Fruit fly (Drosophila melanogaster) whole organism, embryonic: ENCODE results near the gene COX7B.

Experiments
- ATbp ChIP-seq: fragments of 200-800 bp; sonication (Bioruptor generic); optimal IDR thresholded peaks from 2 replicates; lab custom pipeline; 2017; ENCODE audit warnings: missing biosample characterization, mild to moderate bottlenecking, missing genetic modification characterization, missing genetic modification reagents
- Awh ChIP-seq: fragments of 200-800 bp; sonication (Bioruptor generic); IDR thresholded peaks from 2 replicates; pipeline ENCODE4, ENCODE4 v1.3.6; 2022; ENCODE audit warnings: missing biosample characterization, missing genetic modification characterization
- Bgb ChIP-seq: fragments of 200-800 bp; sonication (Bioruptor generic); IDR thresholded peaks from 2 replicates; pipeline ENCODE4 v1.3.6; 2022; ENCODE audit warnings: missing biosample characterization, missing genetic modification characterization; ENCODE audit not compliant: partially characterized antibody
- C15 ChIP-seq: fragments of 200-800 bp; sonication (Bioruptor generic); IDR thresholded peaks from 3 replicates; pipeline ENCODE4 v1.3.6; 2022; ENCODE audit warnings: missing biosample characterization, missing genetic modification characterization
- CG10321 ChIP-seq: fragments of 200-800 bp; sonication (Bioruptor generic); IDR thresholded peaks from 2 replicates; pipeline ENCODE4 v1.3.6; 2022; ENCODE audit warnings: missing biosample characterization, missing genetic modification characterization
- CG11560 ChIP-seq: fragments of 200-800 bp; sonication (Bioruptor generic); IDR thresholded peaks from 3 replicates; pipeline ENCODE4 v1.3.6; 2022; ENCODE audit warnings: missing biosample characterization, missing genetic modification characterization
- CG12219 ChIP-seq: fragments of 200-800 bp; sonication (Bioruptor generic); optimal IDR thresholded peaks from 3 replicates; lab custom pipeline; 2018; ENCODE audit warnings: missing biosample characterization, mild to moderate bottlenecking, missing genetic modification characterization
- CG12942 ChIP-seq: fragments of 200-800 bp; sonication (Bioruptor generic); optimal IDR thresholded peaks from 3 replicates; lab custom pipeline; 2016; ENCODE audit warnings: missing biosample characterization, missing genetic modification characterization
- CG13775 ChIP-seq: fragments of 200-800 bp; sonication (Bioruptor generic); optimal IDR thresholded peaks from 3 replicates; lab custom pipeline; 2017; ENCODE audit warnings: missing biosample characterization, mild to moderate bottlenecking, missing genetic modification characterization
- CG14860 ChIP-seq: fragments of 200-800 bp; sonication (Bioruptor generic); IDR thresholded peaks from 3 replicates; pipeline ENCODE4 v1.3.6; 2022; ENCODE audit warnings: missing biosample characterization, missing genetic modification characterization; ENCODE audit not compliant: partially characterized antibody
- CG17385 ChIP-seq: fragments of 200-800 bp; sonication (Bioruptor generic); optimal IDR thresholded peaks from 3 replicates; lab custom pipeline; 2018; ENCODE audit warnings: missing biosample characterization, mild to moderate bottlenecking, missing genetic modification characterization
- CG17802 ChIP-seq: fragments of 200-800 bp; sonication (Bioruptor generic); optimal IDR thresholded peaks from 2 replicates; lab custom pipeline; 2018; ENCODE audit warnings: missing biosample characterization, mild to moderate bottlenecking, missing genetic modification characterization, moderate library complexity
- CG2199 ChIP-seq: fragments of 200-800 bp; sonication (Bioruptor generic); IDR thresholded peaks from 3 replicates; pipeline ENCODE4 v1.3.6; 2022; ENCODE audit warnings: missing biosample characterization, missing genetic modification characterization
- CG2712 ChIP-seq: fragments of 200-800 bp; optimal IDR thresholded peaks from 3 replicates; lab custom pipeline; 2019; ENCODE audit warnings: missing biosample characterization, mild to moderate bottlenecking, missing genetic modification characterization, moderate library complexity
- CG2875 ChIP-seq: fragments of 200-800 bp; sonication (Bioruptor generic); optimal IDR thresholded peaks from 2 replicates; lab custom pipeline; 2017; ENCODE audit warnings: missing biosample characterization, mild to moderate bottlenecking, missing genetic modification characterization, missing genetic modification reagents
- CG31224 ChIP-seq: fragments of 200-800 bp; sonication (Bioruptor generic); IDR thresholded peaks from 2 replicates; pipeline ENCODE4 v1.3.6; 2022; ENCODE audit warnings: missing biosample characterization, missing genetic modification characterization
- CG6254 ChIP-seq: fragments of 200-800 bp; sonication (Bioruptor generic); optimal IDR thresholded peaks from 3 replicates; lab custom pipeline; 2017; ENCODE audit warnings: mild to moderate bottlenecking, missing biosample characterization, missing genetic modification reagents, missing genetic modification characterization
- CG7745 ChIP-seq: fragments of 200-800 bp; sonication (Bioruptor generic); optimal IDR thresholded peaks from 2 replicates; lab custom pipeline; 2018; ENCODE audit warnings: missing biosample characterization, mild to moderate bottlenecking, missing genetic modification characterization, moderate library complexity
- CG8290 ChIP-seq, 3 experiments: fragments of 200-800 bp; sonication (Bioruptor generic); optimal IDR thresholded peaks; 2 replicates each; lab custom pipeline; 2016 to 2019; ENCODE audit warnings: missing biosample characterization in 3 of 3, missing genetic modification characterization in 3 of 3, mild to moderate bottlenecking in 2 of 3, moderate library complexity in 1 of 3
- CG9215 ChIP-seq: fragments of 200-800 bp; sonication (Bioruptor generic); IDR thresholded peaks from 2 replicates; pipeline ENCODE4 v1.3.6; 2022; ENCODE audit warnings: missing biosample characterization, missing genetic modification characterization
- CG9609 ChIP-seq: fragments of 200-800 bp; sonication (Bioruptor generic); optimal IDR thresholded peaks from 3 replicates; lab custom pipeline; 2016; ENCODE audit warnings: missing biosample characterization, missing genetic modification characterization
- CkIIα-i1 ChIP-seq: fragments of 200-800 bp; sonication (Bioruptor generic); IDR thresholded peaks from 2 replicates; pipeline ENCODE4 v1.3.6; 2022; ENCODE audit warnings: missing biosample characterization, missing genetic modification characterization
- Drgx ChIP-seq: fragments of 200-800 bp; sonication (Bioruptor generic); IDR thresholded peaks from 2 replicates; pipeline ENCODE4 v1.3.6; 2022; ENCODE audit warnings: missing biosample characterization, missing genetic modification characterization
- E2f2 ChIP-seq: fragments of 200-800 bp; sonication (Bioruptor generic); IDR thresholded peaks from 2 replicates; pipeline ENCODE4 v1.3.6; 2022; ENCODE audit warnings: missing biosample characterization, missing genetic modification characterization
- Fer1 ChIP-seq: fragments of 200-800 bp; sonication (Bioruptor generic); optimal IDR thresholded peaks from 2 replicates; lab custom pipeline; 2017; ENCODE audit warnings: missing biosample characterization, mild to moderate bottlenecking, missing genetic modification characterization
- GATAe ChIP-seq: fragments of 200-800 bp; sonication (Bioruptor generic); conservative IDR thresholded peaks from 2 replicates; pipeline ENCODE4 v1.3.6; 2022; ENCODE audit warnings: missing biosample characterization, missing genetic modification characterization
- HLH4C ChIP-seq: fragments of 200-800 bp; sonication (Bioruptor generic); IDR thresholded peaks from 3 replicates; pipeline ENCODE4 v1.3.6; 2022; ENCODE audit warnings: missing biosample characterization, missing genetic modification characterization; ENCODE audit not compliant: partially characterized antibody
- Hmx ChIP-seq: fragments of 200-800 bp; sonication (Bioruptor generic); optimal IDR thresholded peaks from 2 replicates; lab custom pipeline; 2016; ENCODE audit warnings: missing biosample characterization, missing genetic modification characterization
- Hr39 ChIP-seq: fragments of >200 bp; optimal IDR thresholded peaks from 2 replicates; lab custom pipeline; 2017
- Hsf ChIP-seq: fragments of 200-800 bp; sonication (Bioruptor generic); optimal IDR thresholded peaks from 3 replicates; lab custom pipeline; 2016; ENCODE audit warnings: missing biosample characterization, missing genetic modification characterization
- PHDP ChIP-seq: fragments of 200-800 bp; sonication (Bioruptor generic); optimal IDR thresholded peaks from 3 replicates; lab custom pipeline; 2018; ENCODE audit warnings: missing biosample characterization, mild to moderate bottlenecking, missing genetic modification characterization, moderate library complexity
- Ptx1 ChIP-seq: fragments of 200-800 bp; sonication (Bioruptor generic); IDR thresholded peaks from 2 replicates; pipeline ENCODE4 v1.3.6; 2022; ENCODE audit warnings: missing biosample characterization, missing genetic modification characterization
- Xbp1 ChIP-seq: fragments of 200-800 bp; sonication (Bioruptor generic); optimal IDR thresholded peaks from 3 replicates; lab custom pipeline; 2016; ENCODE audit warnings: missing biosample characterization, mild to moderate bottlenecking, missing genetic modification characterization
- al ChIP-seq: fragments of 200-800 bp; sonication (Bioruptor generic); IDR thresholded peaks from 2 replicates; pipeline ENCODE4 v1.3.6; 2022; ENCODE audit warnings: missing biosample characterization, missing genetic modification characterization
- amos ChIP-seq: fragments of 200-800 bp; sonication (Bioruptor generic); IDR thresholded peaks from 2 replicates; pipeline ENCODE4 v1.3.6; 2022; ENCODE audit warnings: missing biosample characterization, missing genetic modification characterization; ENCODE audit not compliant: partially characterized antibody
- ara ChIP-seq: fragments of 200-800 bp; sonication (Bioruptor generic); IDR thresholded peaks from 2 replicates; pipeline ENCODE4 v1.3.6; 2022; ENCODE audit warnings: missing biosample characterization, missing genetic modification characterization
- ase ChIP-seq: fragments of 200-800 bp; sonication (Bioruptor generic); IDR thresholded peaks from 3 replicates; pipeline ENCODE4 v1.3.6; 2022; ENCODE audit warnings: missing biosample characterization, missing genetic modification characterization
- chn ChIP-seq: fragments of 200-800 bp; sonication (Bioruptor generic); optimal IDR thresholded peaks from 2 replicates; lab custom pipeline; 2016; ENCODE audit warnings: missing biosample characterization, missing genetic modification characterization
- dati ChIP-seq: fragments of 200-800 bp; sonication (Bioruptor generic); IDR thresholded peaks from 2 replicates; pipeline ENCODE4 v1.3.6; 2022; ENCODE audit warnings: missing biosample characterization, missing genetic modification characterization
- dmrt99B ChIP-seq: fragments of 200-800 bp; sonication (Bioruptor generic); optimal IDR thresholded peaks from 2 replicates; lab custom pipeline; 2018; ENCODE audit warnings: missing biosample characterization, mild to moderate bottlenecking, missing genetic modification characterization, moderate library complexity
- grau ChIP-seq: fragments of 200-800 bp; optimal IDR thresholded peaks from 3 replicates; lab custom pipeline; 2019; ENCODE audit warnings: missing biosample characterization, mild to moderate bottlenecking, missing genetic modification characterization, moderate library complexity
- ken ChIP-seq: fragments of 200-800 bp; sonication (Bioruptor generic); IDR thresholded peaks from 3 replicates; pipeline ENCODE4 v1.3.6; 2022; ENCODE audit warnings: missing biosample characterization, missing genetic modification characterization
- knrl ChIP-seq: fragments of 200-800 bp; sonication (Bioruptor generic); IDR thresholded peaks from 3 replicates; pipeline ENCODE4 v1.3.6; 2022; ENCODE audit warnings: missing biosample characterization, missing genetic modification characterization; ENCODE audit not compliant: partially characterized antibody
- nmo ChIP-seq: fragments of 200-800 bp; sonication (Bioruptor generic); optimal IDR thresholded peaks from 2 replicates; lab custom pipeline; 2018; ENCODE audit warnings: missing biosample characterization, mild to moderate bottlenecking, missing genetic modification characterization, moderate library complexity
- peb ChIP-seq: fragments of 200-800 bp; sonication (Bioruptor generic); IDR thresholded peaks from 2 replicates; pipeline ENCODE4 v1.3.6; 2022; ENCODE audit warnings: missing biosample characterization, missing genetic modification characterization
- scrt ChIP-seq: fragments of 200-800 bp; sonication (Bioruptor generic); optimal IDR thresholded peaks from 2 replicates; lab custom pipeline; 2018; ENCODE audit warnings: missing biosample characterization, mild to moderate bottlenecking, missing genetic modification characterization, moderate library complexity
- so ChIP-seq: fragments of 200-800 bp; sonication (Bioruptor generic); IDR thresholded peaks from 3 replicates; pipeline ENCODE4 v1.3.6; 2022; ENCODE audit warnings: missing biosample characterization, missing genetic modification characterization
- tin ChIP-seq: fragments of 200-800 bp; sonication (Bioruptor generic); optimal IDR thresholded peaks from 3 replicates; lab custom pipeline; 2016; ENCODE audit warnings: missing biosample characterization, missing genetic modification characterization
- twi ChIP-seq: fragments of 200-800 bp; optimal IDR thresholded peaks from 2 replicates; lab custom pipeline; 2019; ENCODE audit warnings: missing biosample characterization, mild to moderate bottlenecking, missing genetic modification characterization, moderate library complexity
- wor ChIP-seq: fragments of 200-800 bp; sonication (Bioruptor generic); IDR thresholded peaks from 2 replicates; pipeline ENCODE4 v1.3.6; 2022; ENCODE audit warnings: missing biosample characterization, missing genetic modification characterization

The COX7B gene

DNA sequence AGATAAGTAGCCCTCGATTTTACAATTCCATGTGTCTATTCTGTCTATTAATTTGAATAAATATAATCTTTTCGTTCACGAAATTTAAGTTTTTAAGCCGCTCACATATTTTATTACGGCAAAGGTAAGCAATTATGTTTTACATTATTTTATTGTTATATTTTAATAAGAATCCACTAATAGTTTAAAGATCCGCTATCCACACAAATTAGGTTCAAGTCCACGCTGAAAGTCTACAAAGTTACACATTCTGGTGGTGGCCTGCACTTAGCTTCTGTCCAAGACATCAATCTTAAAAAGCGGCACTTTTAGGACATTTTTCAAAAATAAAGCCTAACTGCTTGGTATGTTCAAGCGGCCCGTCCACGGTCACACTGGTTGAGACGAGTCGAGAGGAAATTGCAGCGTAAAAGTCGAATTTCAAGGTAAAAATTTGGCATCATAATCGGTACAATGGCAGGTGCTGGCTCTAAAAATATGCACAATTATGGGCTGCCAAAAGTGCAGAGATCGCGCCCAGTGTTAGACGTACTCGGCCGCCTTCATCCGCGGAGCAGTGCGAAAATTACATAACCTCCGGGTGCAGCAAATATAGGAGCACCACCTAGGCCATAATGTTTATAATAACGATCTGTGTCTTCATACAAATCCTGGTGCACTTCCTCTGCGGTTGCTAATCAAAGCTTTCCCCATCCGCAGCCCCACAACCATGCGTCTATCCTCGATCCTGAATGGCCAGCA, 49.6 kb downstream of the COX7B start, which contains the start of the genes UQCR-Q and CG46525 (continued):
- TF ChIP-seq E2f2 (GFP tag; lab: Robert Waterston, UW): peak; percentile 86
- TF ChIP-seq CG12942 (GFP tag; lab: Kevin White, UChicago): no peak
- no peak for TF ChIP-seq CG9215 (GFP tag; lab: Robert Waterston, UW)
- TF ChIP-seq so (GFP tag; lab: Robert Waterston, UW): no peak
- no peak for TF ChIP-seq peb (GFP tag; lab: Robert Waterston, UW)
- peak; percentile 56 for TF ChIP-seq CG2712
- TF ChIP-seq tin (GFP tag; lab: Kevin White, UChicago): no peak
- TF ChIP-seq CG12219 (GFP tag; lab: Kevin White, UChicago): no peak
- TF ChIP-seq CG17802 (tag; lab: Kevin White, UChicago): no peak
- TF ChIP-seq ken (GFP tag; lab: Robert Waterston, UW): no peak
- TF ChIP-seq Hsf (GFP tag; lab: Kevin White, UChicago): no peak
- no peak for TF ChIP-seq PHDP (tag; lab: Kevin White, UChicago)
- no peak for TF ChIP-seq twi (tag; lab: Kevin White, UChicago)
- no peak for TF ChIP-seq ase (GFP tag; lab: Robert Waterston, UW)
- TF ChIP-seq dmrt99B (tag; lab: Kevin White, UChicago): no peak
- no peak for TF ChIP-seq CG10321 (GFP tag; lab: Robert Waterston, UW)
- TF ChIP-seq Xbp1: peak; percentile 20
- no peak for TF ChIP-seq Drgx
- no peak for TF ChIP-seq CG31224 (GFP tag; lab: Robert Waterston, UW)
- TF ChIP-seq CkIIα-i1 (GFP tag; lab: Robert Waterston, UW): no peak
- TF ChIP-seq scrt: no peak
- no peak for TF ChIP-seq CG13775
- no peak for TF ChIP-seq Hr39 (lab: Kevin White, UChicago)
- TF ChIP-seq CG11560 (tag; lab: Robert Waterston, UW): no peak
- TF ChIP-seq ATbp (GFP tag; lab: Kevin White, UChicago): no peak
- TF ChIP-seq nmo (GFP tag; lab: Kevin White, UChicago): peak; percentile 56
- TF ChIP-seq GATAe (GFP tag; lab: Robert Waterston, UW): no peak
- TF ChIP-seq Fer1 (GFP tag; lab: Kevin White, UChicago): peak; percentile 16
- TF ChIP-seq dati (GFP tag; lab: Robert Waterston, UW): no peak
- no peak for TF ChIP-seq wor (GFP tag; lab: Robert Waterston, UW)
- TF ChIP-seq knrl (GFP tag; lab: Robert Waterston, UW): peak; percentile 22; the same call in 1 of the 3 replicates
- no peak for TF ChIP-seq Ptx1 (GFP tag; lab: Robert Waterston, UW)
- no peak for TF ChIP-seq CG7745
- peak; percentile 7; the same call in 1 of the 3 replicates for TF ChIP-seq HLH4C
- no peak for TF ChIP-seq CG14860 (GFP tag; lab: Robert Waterston, UW)
- TF ChIP-seq grau (tag; lab: Kevin White, UChicago): peak; percentile 15
- no peak for TF ChIP-seq chn (GFP tag; lab: Kevin White, UChicago)
- TF ChIP-seq Bgb (GFP tag; lab: Robert Waterston, UW): peak; percentile 51
- TF ChIP-seq CG9609 (GFP tag; lab: Kevin White, UChicago): no peak
- no peak for TF ChIP-seq Hmx
- TF ChIP-seq CG8290 (GFP tag; optimal IDR thresholded peaks at IDR 0.05; lab: Kevin White, UChicago): peak; percentile 1
- TF ChIP-seq CG8290 (tag; optimal IDR thresholded peaks at IDR 0.05; lab: Kevin White, UChicago): peak in 1 of 2 experiments; percentile 67
- TF ChIP-seq CG6254 (GFP tag; lab: Kevin White, UChicago): no peak
- no peak for TF ChIP-seq CG2875 (GFP tag; lab: Kevin White, UChicago)
- no peak for TF ChIP-seq ara (GFP tag; lab: Robert Waterston, UW)
- peak; percentile 50; the same call in 1 of the 2 replicates for TF ChIP-seq amos
- no peak for TF ChIP-seq C15 (GFP tag; lab: Robert Waterston, UW)
- no peak for TF ChIP-seq al (GFP tag; lab: Robert Waterston, UW)
- no peak for TF ChIP-seq Awh (GFP tag; lab: Robert Waterston, UW)
- TF ChIP-seq CG2199 (GFP tag; lab: Robert Waterston, UW): no peak
- TF ChIP-seq CG17385: no peak
